Worm (Caenorhabditis elegans): ENCODE results near the gene Y38E10A.34.

Gene Y38E10A.34

DNA sequence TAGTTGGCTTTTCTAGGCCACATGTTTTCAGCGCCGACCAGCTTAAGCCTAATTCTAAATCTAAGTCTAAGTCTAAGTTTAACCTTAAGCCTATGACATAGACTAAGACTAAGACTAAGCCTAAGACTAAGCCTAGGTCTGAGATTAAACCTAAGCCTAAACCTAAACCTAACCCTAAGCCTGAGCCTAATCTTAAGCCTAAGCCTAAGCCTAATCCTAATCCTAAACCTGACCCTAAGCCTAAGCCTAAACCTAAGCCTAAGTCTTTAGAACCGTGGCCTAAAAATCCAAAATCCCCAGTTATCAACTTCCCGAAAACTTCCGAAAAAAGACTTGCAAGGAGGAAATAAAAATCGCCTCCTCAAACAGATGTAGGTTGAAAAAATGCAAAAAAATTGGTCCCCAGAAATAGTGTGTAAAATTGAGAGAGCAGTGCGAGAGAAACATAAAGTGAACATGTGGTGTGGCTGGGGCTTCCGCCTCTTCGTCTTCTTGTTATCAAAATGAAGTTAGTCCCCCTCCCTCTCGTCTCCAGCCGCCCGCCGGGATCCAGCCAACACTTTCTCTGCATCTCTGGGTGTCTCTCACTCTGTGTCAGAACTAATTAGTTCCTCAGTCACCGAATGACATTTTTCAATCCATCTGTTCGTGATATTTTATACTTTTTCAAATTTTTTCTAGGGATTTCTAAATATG lies 28.8 kb downstream of the Y38E10A.34 start (continued):
- TF ChIP-seq nhr-76 (tag; optimal IDR thresholded peaks at IDR 0.05) (no peak), nhr-28 (tag; optimal IDR thresholded peaks at IDR 0.05) (no peak), ama-1 (optimal IDR thresholded peaks at IDR 0.05) (no peak), efl-3 (GFP tag; optimal IDR thresholded peaks at IDR 0.05) (no peak), mdl-1 (tag; optimal IDR thresholded peaks at IDR 0.05) (peak in 1 of 2 experiments; percentile 1), F16B12.6 (tag; optimal IDR thresholded peaks at IDR 0.05) (no peak), lin-14 (GFP tag; optimal IDR thresholded peaks at IDR 0.05) (peak; percentile 90), sptf-1 (tag; optimal IDR thresholded peaks at IDR 0.05) (no peak), aha-1 (tag; optimal IDR thresholded peaks at IDR 0.05) (no peak), ceh-90 (tag; optimal IDR thresholded peaks at IDR 0.05) (no peak), ztf-4 (tag; optimal IDR thresholded peaks at IDR 0.05) (no peak), sox-4 (tag; optimal IDR thresholded peaks at IDR 0.05) (no peak), nhr-71 (tag; optimal IDR thresholded peaks at IDR 0.05) (peak; percentile 76), pag-3 (tag; optimal IDR thresholded peaks at IDR 0.05; ENCODE audit: borderline replicate concordance, insufficient read depth) (no peak), snpc-4 (tag; optimal IDR thresholded peaks at IDR 0.05) (no peak), unc-98 (GFP tag; IDR thresholded peaks at IDR 0.05) (peak; percentile 48), grh-1 (GFP tag; IDR thresholded peaks at IDR 0.05) (no peak), efl-1 (optimal IDR thresholded peaks at IDR 0.05) (peak; percentile 12 to 38), efl-1 (GFP tag; optimal IDR thresholded peaks at IDR 0.05 in 1 of 2) (peak in 1 of 2 experiments; percentile 22), unc-62 (GFP tag; optimal IDR thresholded peaks at IDR 0.05) (no peak), swsn-7 (tag; optimal IDR thresholded peaks at IDR 0.05) (peak; percentile 24), Y116A8C.19 (tag; optimal IDR thresholded peaks at IDR 0.05; ENCODE audit: borderline replicate concordance) (no peak), alr-1 (tag; optimal IDR thresholded peaks at IDR 0.05; ENCODE audit: borderline replicate concordance) (no peak), nhr-237 (tag; optimal IDR thresholded peaks at IDR 0.05) (no peak), hlh-4 (tag; optimal IDR thresholded peaks at IDR 0.05) (no peak), mab-9 (GFP tag; IDR thresholded peaks at IDR 0.05) (no peak), nhr-47 (tag; optimal IDR thresholded peaks at IDR 0.05) (peak; percentile 20), C16A3.4 (tag; optimal IDR thresholded peaks at IDR 0.05) (no peak), sup-37 (GFP tag; optimal IDR thresholded peaks at IDR 0.05) (no peak), ztf-11 (tag; optimal IDR thresholded peaks at IDR 0.05) (no peak), skn-1 (tag; optimal IDR thresholded peaks at IDR 0.05) (no peak), pax-3 (tag; optimal IDR thresholded peaks at IDR 0.05) (no peak), fos-1 (tag; optimal IDR thresholded peaks at IDR 0.05) (no peak), aly-2 (tag; optimal IDR thresholded peaks at IDR 0.05) (no peak), ceh-8 (GFP tag; optimal IDR thresholded peaks at IDR 0.05) (no peak), C34B4.2 (tag; optimal IDR thresholded peaks at IDR 0.05) (no peak), snu-23 (GFP tag; optimal IDR thresholded peaks at IDR 0.05) (peak; percentile 45), vab-15 (tag; optimal IDR thresholded peaks at IDR 0.05) (no peak), elt-2 (tag; optimal IDR thresholded peaks at IDR 0.05) (no peak), nhr-19 (GFP tag; conservative IDR thresholded peaks at IDR 0.05) (peak; percentile 52), nhr-11 (tag; optimal IDR thresholded peaks at IDR 0.05) (no peak), lin-13 (GFP tag; optimal IDR thresholded peaks at IDR 0.05) (no peak), mef-2 (tag; optimal IDR thresholded peaks at IDR 0.05) (no peak), irx-1 (tag; optimal IDR thresholded peaks at IDR 0.05) (peak; percentile 22), unc-30 (tag; optimal IDR thresholded peaks at IDR 0.05) (no peak), tlp-1 (tag; optimal IDR thresholded peaks at IDR 0.05) (no peak), lsy-2 (tag; optimal IDR thresholded peaks at IDR 0.05) (peak; percentile 31 to 46), nhr-20 (tag; optimal IDR thresholded peaks at IDR 0.05) (peak; percentile 2), ceh-82 (tag; optimal IDR thresholded peaks at IDR 0.05) (no peak), fkh-10 (GFP tag; optimal IDR thresholded peaks at IDR 0.05) (no peak), egl-13 (tag; optimal IDR thresholded peaks at IDR 0.05) (no peak), nhr-12 (tag; optimal IDR thresholded peaks at IDR 0.05) (no peak), xbp-1 (tag; optimal IDR thresholded peaks at IDR 0.05) (no peak), mep-1 (tag; optimal IDR thresholded peaks at IDR 0.05) (peak; percentile 18)

Data from whole organism, L1 larva.